Fruit fly (Drosophila melanogaster): ENCODE data around the gene CG32278.

DNA sequence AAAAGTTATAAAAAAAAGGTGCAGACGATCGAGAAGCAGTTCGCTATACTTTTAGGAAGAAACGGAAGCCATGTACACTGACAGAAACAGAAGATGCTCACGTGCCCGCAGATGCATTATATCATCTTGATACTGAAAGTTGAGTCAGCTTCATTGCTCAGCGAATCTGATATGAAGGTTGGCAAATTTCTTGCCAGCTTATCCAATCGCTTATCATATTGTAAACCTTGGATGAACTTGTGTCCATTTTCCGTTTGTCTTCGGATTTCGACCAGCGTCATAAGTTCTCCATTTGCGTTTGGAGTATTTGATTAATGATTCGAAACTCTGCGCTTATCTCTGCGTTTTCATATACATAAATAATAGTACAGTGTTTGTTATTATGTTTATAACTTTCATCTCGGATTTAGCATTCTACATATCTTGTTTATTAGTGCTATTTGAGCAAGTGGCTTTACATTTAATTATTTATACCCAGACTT lies 43.4 kb upstream of the CG32278 start:
- TF ChIP-seq rn (GFP tag; IDR thresholded peaks at IDR 0.05) (no peak), CG8159 (tag; optimal IDR thresholded peaks at IDR 0.05) (no peak), EcR (GFP tag; optimal IDR thresholded peaks at IDR 0.05) (no peak), fd96Ca (GFP tag; IDR thresholded peaks at IDR 0.05) (no peak), CG32121 (GFP tag; IDR thresholded peaks at IDR 0.05) (no peak), Ets98B (GFP tag; IDR thresholded peaks at IDR 0.05) (no peak), CG12605 (GFP tag; IDR thresholded peaks at IDR 0.05) (no peak), gl (tag; optimal IDR thresholded peaks at IDR 0.05) (no peak)
